Fruit fly (Drosophila melanogaster) whole organism, wandering third instar larva: ENCODE measurements around the gene CG32187.

Experiments used
- Abd-B ChIP-seq: fragments of >200 bp; optimal IDR thresholded peaks from 2 replicates; lab custom pipeline; 2017; ENCODE audit warnings: missing biosample characterization, missing genetic modification characterization
- CG32264 ChIP-seq: fragments of 200-800 bp; sonication (Bioruptor generic); optimal IDR thresholded peaks from 2 replicates; lab custom pipeline; 2016; ENCODE audit warnings: missing biosample characterization, missing genetic modification characterization
- CG9705 ChIP-seq: fragments of 200-800 bp; sonication (Bioruptor generic); optimal IDR thresholded peaks from 2 replicates; lab custom pipeline; 2018; ENCODE audit warnings: missing biosample characterization, mild to moderate bottlenecking, missing genetic modification characterization
- CrebA ChIP-seq: fragments of 200-800 bp; sonication (Bioruptor generic); optimal IDR thresholded peaks from 2 replicates; lab custom pipeline; 2016; ENCODE audit warnings: missing biosample characterization, mild to moderate bottlenecking, missing genetic modification characterization, borderline replicate concordance
- Dfd ChIP-seq: fragments of >200 bp; optimal IDR thresholded peaks from 2 replicates; lab custom pipeline; 2017; ENCODE audit warnings: missing biosample characterization, missing genetic modification characterization
- Dif ChIP-seq: fragments of 200-275, 200-300 bp; sonication (Bioruptor generic); optimal IDR thresholded peaks from 2 replicates; lab custom pipeline; 2018; ENCODE audit warnings: missing biosample characterization, missing genetic modification characterization; ENCODE audit not compliant: partially characterized antibody
- GATAd ChIP-seq: sonication (Bioruptor generic); optimal IDR thresholded peaks from 2 replicates; lab custom pipeline; 2016; ENCODE audit warnings: missing biosample characterization, missing genetic modification characterization
- HLH106 ChIP-seq: fragments of 200-800 bp; optimal IDR thresholded peaks from 3 replicates; lab custom pipeline; 2019; ENCODE audit warnings: missing biosample characterization, mild to moderate bottlenecking, missing genetic modification characterization, moderate library complexity
- Hnf4 ChIP-seq: fragments of 200-800 bp; sonication (Bioruptor generic); optimal IDR thresholded peaks from 2 replicates; lab custom pipeline; 2016; ENCODE audit warnings: missing biosample characterization, mild to moderate bottlenecking, missing genetic modification characterization
- Hr78 ChIP-seq: fragments of >200 bp; optimal IDR thresholded peaks from 2 replicates; lab custom pipeline; 2017; ENCODE audit warnings: missing biosample characterization, missing genetic modification characterization
- Hr83 ChIP-seq: fragments of 200-300 bp; sonication (Bioruptor generic); optimal IDR thresholded peaks from 2 replicates; lab custom pipeline; 2016; ENCODE audit warnings: missing biosample characterization, mild to moderate bottlenecking, missing genetic modification characterization, moderate library complexity; ENCODE audit not compliant: poor library complexity, severe bottlenecking
- Jra ChIP-seq: sonication (Bioruptor generic); optimal IDR thresholded peaks from 2 replicates; lab custom pipeline; 2016; ENCODE audit warnings: missing biosample characterization, missing genetic modification characterization
- Mio ChIP-seq: sonication (Bioruptor generic); optimal IDR thresholded peaks from 2 replicates; lab custom pipeline; 2016; ENCODE audit warnings: missing biosample characterization, missing genetic modification characterization
- Myc ChIP-seq: fragments of >200 bp; optimal IDR thresholded peaks from 2 replicates; lab custom pipeline; 2017
- N ChIP-seq: fragments of >200 bp; optimal IDR thresholded peaks from 2 replicates; lab custom pipeline; 2018; ENCODE audit warnings: missing biosample characterization, missing external identifiers, missing genetic modification characterization
- OdsH ChIP-seq: fragments of 200-800 bp; sonication (Bioruptor generic); optimal IDR thresholded peaks from 2 replicates; lab custom pipeline; 2016; ENCODE audit warnings: missing biosample characterization, mild to moderate bottlenecking, missing genetic modification characterization
- Rel ChIP-seq, 2 experiments: fragments of 200-800 bp; sonication (Bioruptor generic) in 1 of 2; optimal IDR thresholded peaks; 2 replicates in 1 of 2; 3 replicates in 1 of 2; lab custom pipeline; 2016 to 2019; ENCODE audit warnings: mild to moderate bottlenecking in 2 of 2, missing biosample characterization in 2 of 2, missing genetic modification characterization in 2 of 2, moderate library complexity in 1 of 2
- Sp1 ChIP-seq: fragments of 200-800 bp; sonication (Bioruptor generic); optimal IDR thresholded peaks from 3 replicates; lab custom pipeline; 2019; ENCODE audit warnings: missing biosample characterization, mild to moderate bottlenecking, missing genetic modification characterization, moderate library complexity
- Vsx2 ChIP-seq: fragments of 200-300, 225-300 bp; sonication (Bioruptor generic); optimal IDR thresholded peaks from 2 replicates; lab custom pipeline; 2018; ENCODE audit warnings: missing biosample characterization, missing genetic modification characterization; ENCODE audit not compliant: partially characterized antibody
- br ChIP-seq: fragments of 200-800 bp; sonication (Bioruptor generic); optimal IDR thresholded peaks from 2 replicates; lab custom pipeline; 2016; ENCODE audit warnings: missing biosample characterization, missing genetic modification characterization
- brk ChIP-seq: fragments of 200-800 bp; sonication (Bioruptor generic); optimal IDR thresholded peaks from 2 replicates; lab custom pipeline; 2016; ENCODE audit warnings: missing biosample characterization, mild to moderate bottlenecking, missing genetic modification characterization
- dl ChIP-seq, 2 experiments: fragments of 175-275, 200-275 bp in 1 of 2; fragments of 200-275 bp in 1 of 2; sonication (Bioruptor generic); optimal IDR thresholded peaks; lab custom pipeline; 2018; ENCODE audit warnings: mild to moderate bottlenecking in 2 of 2, missing biosample characterization in 2 of 2, missing genetic modification characterization in 2 of 2, moderate library complexity in 2 of 2; ENCODE audit not compliant: partially characterized antibody in 2 of 2, insufficient read depth in 1 of 2
- dmrt93B ChIP-seq: fragments of 200-800 bp; sonication (Bioruptor generic); optimal IDR thresholded peaks from 2 replicates; lab custom pipeline; 2018; ENCODE audit warnings: missing biosample characterization, mild to moderate bottlenecking, missing genetic modification characterization
- dsf ChIP-seq: sonication (Bioruptor generic); optimal IDR thresholded peaks from 2 replicates; lab custom pipeline; 2016; ENCODE audit warnings: missing biosample characterization, missing genetic modification characterization, borderline replicate concordance
- ey ChIP-seq: fragments of 200-800 bp; sonication (Bioruptor generic); optimal IDR thresholded peaks from 2 replicates; lab custom pipeline; 2016; ENCODE audit warnings: missing biosample characterization, missing genetic modification characterization
- foxo ChIP-seq, 2 experiments: fragments of 200-800 bp; sonication (Bioruptor generic); optimal IDR thresholded peaks; 2 replicates in 1 of 2; 3 replicates in 1 of 2; lab custom pipeline; 2016 to 2017; ENCODE audit warnings: missing biosample characterization in 2 of 2, missing genetic modification characterization in 2 of 2
- fru ChIP-seq: fragments of 200-800 bp; sonication (Bioruptor generic); optimal IDR thresholded peaks from 3 replicates; lab custom pipeline; 2016; ENCODE audit warnings: missing biosample characterization, mild to moderate bottlenecking, missing genetic modification characterization
- h ChIP-seq: fragments of 200-800 bp; sonication (Bioruptor generic); optimal IDR thresholded peaks from 3 replicates; lab custom pipeline; 2016; ENCODE audit warnings: missing biosample characterization, mild to moderate bottlenecking, missing genetic modification characterization
- jim ChIP-seq: fragments of 175-275, 200-325 bp; sonication (Bioruptor generic); optimal IDR thresholded peaks from 2 replicates; lab custom pipeline; 2016; ENCODE audit warnings: missing biosample characterization, mild to moderate bottlenecking, missing genetic modification characterization
- lola ChIP-seq: fragments of >200 bp; optimal IDR thresholded peaks from 2 replicates; lab custom pipeline; 2017; ENCODE audit warnings: missing biosample characterization, missing genetic modification characterization
- pan ChIP-seq: fragments of >200 bp; optimal IDR thresholded peaks from 2 replicates; lab custom pipeline; 2017
- psq ChIP-seq: fragments of 200-800 bp; sonication (Bioruptor generic); optimal IDR thresholded peaks from 3 replicates; lab custom pipeline; 2017; ENCODE audit warnings: missing biosample characterization, mild to moderate bottlenecking, missing genetic modification characterization, moderate library complexity
- rgr ChIP-seq: fragments of 200-800 bp; sonication (Bioruptor generic); optimal IDR thresholded peaks from 3 replicates; lab custom pipeline; 2016; ENCODE audit warnings: missing biosample characterization, mild to moderate bottlenecking, missing genetic modification characterization
- sage ChIP-seq: fragments of 200-800 bp; sonication (Bioruptor generic); optimal IDR thresholded peaks from 2 replicates; lab custom pipeline; 2016; ENCODE audit warnings: missing biosample characterization, mild to moderate bottlenecking, missing genetic modification characterization
- sv ChIP-seq: fragments of 200-800 bp; sonication (Bioruptor generic); optimal IDR thresholded peaks from 3 replicates; lab custom pipeline; 2016; ENCODE audit warnings: missing biosample characterization, missing genetic modification characterization
- tai ChIP-seq: sonication (Bioruptor generic); optimal IDR thresholded peaks from 2 replicates; lab custom pipeline; 2016; ENCODE audit warnings: missing biosample characterization, missing genetic modification characterization
- usp ChIP-seq: fragments of >200 bp; optimal IDR thresholded peaks from 2 replicates; lab custom pipeline; 2017; ENCODE audit warnings: missing biosample characterization, missing genetic modification characterization
- woc ChIP-seq: sonication (Bioruptor generic); optimal IDR thresholded peaks from 2 replicates; lab custom pipeline; 2016; ENCODE audit warnings: missing biosample characterization, mild to moderate bottlenecking, missing genetic modification characterization

CG32187 gene

dm6 chr3L:17759072-17759747, 47.0 kb downstream of the CG32187 start, which contains the start of gene CG32181:
Gene CG32181 (plus strand): TSS chr3L:17759697.
- TF ChIP-seq Rel (GFP tag; optimal IDR thresholded peaks at IDR 0.05; lab: Kevin White, UChicago), result no peak
- TF ChIP-seq Rel (tag; optimal IDR thresholded peaks at IDR 0.05; lab: Kevin White, UChicago), result no peak
- no peak for TF ChIP-seq usp (GFP tag; lab: Kevin White, UChicago)
- no peak for TF ChIP-seq N
- TF ChIP-seq Mio (GFP tag; lab: Kevin White, UChicago), result no peak
- TF ChIP-seq CrebA (GFP tag; lab: Kevin White, UChicago), result no peak
- no peak for TF ChIP-seq woc (GFP tag; lab: Kevin White, UChicago)
- no peak for TF ChIP-seq dl (GFP tag; optimal IDR thresholded peaks at IDR 0.05; lab: Kevin White, UChicago; ENCODE audit: insufficient read depth in 1 of 2, partially characterized antibody in 2 of 2)
- no peak for TF ChIP-seq OdsH (GFP tag; lab: Kevin White, UChicago)
- TF ChIP-seq psq, result no peak
- TF ChIP-seq CG32264, result no peak
- TF ChIP-seq sv (GFP tag; lab: Kevin White, UChicago), result no peak
- no peak for TF ChIP-seq dsf
- no peak for TF ChIP-seq lola (GFP tag; lab: Kevin White, UChicago)
- no peak for TF ChIP-seq fru
- TF ChIP-seq Jra (GFP tag; lab: Kevin White, UChicago), result no peak
- no peak for TF ChIP-seq Vsx2
- no peak for TF ChIP-seq Myc (lab: Kevin White, UChicago)
- no peak for TF ChIP-seq foxo (GFP tag; optimal IDR thresholded peaks at IDR 0.05; lab: Kevin White, UChicago)
- TF ChIP-seq Dfd (GFP tag; lab: Kevin White, UChicago), result no peak
- TF ChIP-seq, all 38 proteins: peak for 0

dm6 chr3L:17758084-17758211, 48.2 kb downstream of the CG32187 start, which contains the start of gene CG32182:
Gene CG32182 (plus strand): TSS chr3L:17758112.
- TF ChIP-seq sage (GFP tag; lab: Kevin White, UChicago), result no peak
- no peak for TF ChIP-seq Myc (lab: Kevin White, UChicago)
- TF ChIP-seq Hr83 (GFP tag; lab: Kevin White, UChicago), result no peak
- no peak for TF ChIP-seq N
- no peak for TF ChIP-seq Hr78
- TF ChIP-seq woc (GFP tag; lab: Kevin White, UChicago), result no peak

DNA sequence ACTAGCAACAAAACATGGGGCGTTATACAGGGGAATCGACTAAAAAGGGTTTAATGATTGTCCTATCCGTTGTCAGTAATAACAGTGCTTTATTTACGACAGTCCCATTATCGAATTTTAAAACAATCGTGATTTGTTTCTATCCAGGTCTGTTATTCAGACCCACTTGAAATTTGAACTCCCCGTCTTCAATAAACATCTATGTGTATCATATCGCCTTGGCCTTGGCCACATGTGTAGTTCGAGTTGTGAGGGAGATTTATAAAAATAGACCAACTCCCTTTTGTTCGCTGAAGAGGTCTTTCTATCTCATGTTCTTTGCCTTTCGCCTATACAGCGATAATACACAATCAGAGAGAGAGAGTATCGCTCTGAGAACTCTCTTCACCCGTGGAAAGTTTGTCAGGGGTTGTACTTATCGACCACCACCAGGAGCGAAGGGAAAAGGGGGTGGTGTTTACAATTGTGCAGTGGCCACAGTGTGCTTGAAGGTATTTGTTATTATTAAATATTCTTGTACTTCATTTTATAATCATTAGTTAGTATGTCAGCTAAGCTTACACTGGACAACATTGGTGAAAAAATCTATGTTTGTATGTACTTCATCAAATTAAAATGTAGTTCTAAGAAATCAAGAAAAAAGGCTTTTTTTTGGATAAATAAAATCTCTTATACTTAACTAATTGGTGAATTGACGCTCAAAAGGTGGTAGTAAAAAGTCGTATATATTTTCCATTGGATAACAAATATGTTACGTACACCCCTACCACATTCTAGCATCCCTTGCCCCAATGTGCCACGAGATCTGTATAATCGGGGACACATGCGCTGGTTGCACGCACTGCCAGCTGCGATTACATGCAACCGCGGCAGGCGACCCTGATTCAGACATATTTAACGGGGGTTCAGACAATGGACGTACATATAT, 48.7 kb downstream of the CG32187 start:
- TF ChIP-seq tai (GFP tag; lab: Kevin White, UChicago) (no peak), br (peak; percentile 56), Jra (GFP tag; lab: Kevin White, UChicago) (no peak), usp (GFP tag; lab: Kevin White, UChicago) (no peak), CG32264 (peak; percentile 3), jim (GFP tag; lab: Kevin White, UChicago) (no peak), foxo (GFP tag; optimal IDR thresholded peaks at IDR 0.05; lab: Kevin White, UChicago) (peak in 1 of 2 experiments; percentile 76), Hnf4 (GFP tag; lab: Kevin White, UChicago) (peak; percentile 16), psq (peak; percentile 50), CG9705 (GFP tag; lab: Kevin White, UChicago) (peak; percentile 27), rgr (peak; percentile 55), Hr83 (GFP tag; lab: Kevin White, UChicago) (no peak), woc (GFP tag; lab: Kevin White, UChicago) (peak; percentile 65), Abd-B (no peak), lola (GFP tag; lab: Kevin White, UChicago) (no peak), ey (peak; percentile 45), Rel (GFP tag; optimal IDR thresholded peaks at IDR 0.05; lab: Kevin White, UChicago) (no peak), Rel (tag; optimal IDR thresholded peaks at IDR 0.05; lab: Kevin White, UChicago) (no peak), Dif (GFP tag; lab: Kevin White, UChicago) (peak; percentile 43), dmrt93B (GFP tag; lab: Kevin White, UChicago) (peak; percentile 57), N (no peak), pan (lab: Kevin White, UChicago) (no peak), Myc (lab: Kevin White, UChicago) (no peak), dl (GFP tag; optimal IDR thresholded peaks at IDR 0.05; lab: Kevin White, UChicago; ENCODE audit: insufficient read depth in 1 of 2, partially characterized antibody in 2 of 2) (peak in 1 of 2 experiments; percentile 53), Vsx2 (no peak), Hr78 (no peak), HLH106 (tag; lab: Kevin White, UChicago) (peak; percentile 67), OdsH (GFP tag; lab: Kevin White, UChicago) (peak; percentile 71), Sp1 (GFP tag; lab: Kevin White, UChicago) (peak; percentile 67), sage (GFP tag; lab: Kevin White, UChicago) (no peak), sv (GFP tag; lab: Kevin White, UChicago) (peak; percentile 34), CrebA (GFP tag; lab: Kevin White, UChicago) (no peak), brk (GFP tag; lab: Kevin White, UChicago) (no peak), fru (peak; percentile 77), GATAd (GFP tag; lab: Kevin White, UChicago) (no peak), Mio (GFP tag; lab: Kevin White, UChicago) (no peak), Dfd (GFP tag; lab: Kevin White, UChicago) (no peak), h (GFP tag; lab: Kevin White, UChicago) (peak; percentile 73), dsf (no peak)
